Fruit fly (Drosophila melanogaster) whole organism, prepupa: ENCODE measurements around the gene Qsox4.

Experiments used
- Blimp-1 ChIP-seq: fragments of 200-800 bp; sonication (Bioruptor generic); optimal IDR thresholded peaks from 3 replicates; lab custom pipeline; 2017; ENCODE audit warnings: missing biosample characterization, missing genetic modification characterization, mild to moderate bottlenecking, moderate library complexity, missing genetic modification reagents
- CG10631 ChIP-seq: fragments of 200-800 bp; sonication (Bioruptor generic); optimal IDR thresholded peaks from 2 replicates; lab custom pipeline; 2016; ENCODE audit warnings: missing biosample characterization, missing genetic modification characterization
- CG10669 ChIP-seq: fragments of 200-800 bp; sonication (Bioruptor generic); optimal IDR thresholded peaks from 3 replicates; lab custom pipeline; 2018; ENCODE audit warnings: missing biosample characterization, mild to moderate bottlenecking, missing genetic modification characterization, moderate library complexity
- CG11294 ChIP-seq: fragments of 200-800 bp; sonication (Bioruptor generic); IDR thresholded peaks from 2 replicates; pipeline ENCODE4 v1.3.6; 2022; ENCODE audit warnings: missing biosample characterization, missing genetic modification characterization
- CG11762 ChIP-seq: fragments of 200-800 bp; sonication (Bioruptor generic); optimal IDR thresholded peaks from 3 replicates; lab custom pipeline; 2016; ENCODE audit warnings: missing biosample characterization, missing genetic modification characterization; ENCODE audit not compliant: insufficient read depth
- CG15336 ChIP-seq: fragments of 200-800 bp; sonication (Bioruptor generic); IDR thresholded peaks from 2 replicates; pipeline ENCODE4 v1.3.6; 2022; ENCODE audit warnings: missing biosample characterization, missing genetic modification characterization
- CG16779 ChIP-seq: fragments of 200-800 bp; sonication (Bioruptor generic); optimal IDR thresholded peaks from 3 replicates; lab custom pipeline; 2017; ENCODE audit warnings: missing biosample characterization, mild to moderate bottlenecking, missing genetic modification characterization
- CG3032 ChIP-seq: fragments of 200-800 bp; optimal IDR thresholded peaks from 2 replicates; lab custom pipeline; 2019; ENCODE audit warnings: missing biosample characterization, mild to moderate bottlenecking, missing genetic modification characterization, moderate library complexity
- CG32006 ChIP-seq: fragments of 200-800 bp; sonication (Bioruptor generic); optimal IDR thresholded peaks from 3 replicates; lab custom pipeline; 2017; ENCODE audit warnings: missing biosample characterization, mild to moderate bottlenecking, missing genetic modification characterization
- CG34406 ChIP-seq: fragments of 200-800 bp; sonication (Bioruptor generic); optimal IDR thresholded peaks from 3 replicates; lab custom pipeline; 2016; ENCODE audit warnings: missing biosample characterization, missing genetic modification characterization
- CG3919 ChIP-seq: fragments of 200-800 bp; sonication (Bioruptor generic); optimal IDR thresholded peaks from 3 replicates; lab custom pipeline; 2016; ENCODE audit warnings: missing biosample characterization, missing genetic modification characterization
- CG4318 ChIP-seq: fragments of 200-800 bp; sonication (Bioruptor generic); optimal IDR thresholded peaks from 3 replicates; lab custom pipeline; 2017; ENCODE audit warnings: missing biosample characterization, mild to moderate bottlenecking, missing genetic modification characterization
- CG6163 ChIP-seq: fragments of 200-800 bp; sonication (Bioruptor generic); IDR thresholded peaks from 3 replicates; pipeline ENCODE4 v1.3.6; 2022; ENCODE audit warnings: missing biosample characterization, missing genetic modification characterization
- CG6276 ChIP-seq: fragments of 200-800 bp; sonication (Bioruptor generic); optimal IDR thresholded peaks from 2 replicates; lab custom pipeline; 2017; ENCODE audit warnings: missing biosample characterization, mild to moderate bottlenecking, missing genetic modification characterization
- CG6808 ChIP-seq: fragments of 200-800 bp; sonication (Bioruptor generic); optimal IDR thresholded peaks from 3 replicates; lab custom pipeline; 2017; ENCODE audit warnings: missing biosample characterization, missing genetic modification characterization, mild to moderate bottlenecking, moderate library complexity, missing genetic modification reagents
- CG6854 ChIP-seq: fragments of 200-800 bp; sonication (Bioruptor generic); optimal IDR thresholded peaks from 2 replicates; lab custom pipeline; 2017; ENCODE audit warnings: missing biosample characterization, mild to moderate bottlenecking, missing genetic modification characterization
- CG8319 ChIP-seq: fragments of 200-800 bp; sonication (Bioruptor generic); optimal IDR thresholded peaks from 3 replicates; lab custom pipeline; 2016; ENCODE audit warnings: missing biosample characterization, missing genetic modification characterization
- CG8632 ChIP-seq: fragments of 200-800 bp; sonication (Bioruptor generic); optimal IDR thresholded peaks from 3 replicates; lab custom pipeline; 2016; ENCODE audit warnings: missing biosample characterization, missing genetic modification characterization
- CG9139 ChIP-seq: fragments of 200-800 bp; sonication (Bioruptor generic); optimal IDR thresholded peaks from 3 replicates; lab custom pipeline; 2017; ENCODE audit warnings: missing biosample characterization, mild to moderate bottlenecking, missing genetic modification characterization
- Eip75B ChIP-seq: fragments of 200-800 bp; sonication (Bioruptor generic); optimal IDR thresholded peaks from 3 replicates; lab custom pipeline; 2016; ENCODE audit warnings: missing biosample characterization, missing genetic modification characterization
- Eip78C ChIP-seq: fragments of 200-800 bp; sonication (Bioruptor generic); peaks from one replicate; lab custom pipeline; 2016; ENCODE audit warnings: missing biosample characterization, missing genetic modification characterization
- Eip93F ChIP-seq: fragments of 200-800 bp; sonication (Bioruptor generic); optimal IDR thresholded peaks from 2 replicates; lab custom pipeline; 2016; ENCODE audit warnings: missing biosample characterization, mild to moderate bottlenecking, missing genetic modification characterization
- Ets21C ChIP-seq: fragments of 200-800 bp; sonication (Bioruptor generic); optimal IDR thresholded peaks from 3 replicates; lab custom pipeline; 2016; ENCODE audit warnings: missing biosample characterization, missing genetic modification characterization
- Ets96B ChIP-seq: fragments of 200-800 bp; optimal IDR thresholded peaks from 2 replicates; lab custom pipeline; 2019; ENCODE audit warnings: missing biosample characterization, mild to moderate bottlenecking, missing genetic modification characterization, moderate library complexity
- Gug ChIP-seq: fragments of 200-800 bp; sonication (Bioruptor generic); IDR thresholded peaks from 2 replicates; pipeline ENCODE4 v1.3.6; 2022; ENCODE audit warnings: missing biosample characterization, missing genetic modification characterization
- Hr38 ChIP-seq: sonication (Bioruptor generic); optimal IDR thresholded peaks from 2 replicates; lab custom pipeline; 2016; ENCODE audit warnings: missing biosample characterization, missing genetic modification characterization
- Hr39 ChIP-seq: fragments of 200-800 bp; sonication (Bioruptor generic); optimal IDR thresholded peaks from 2 replicates; lab custom pipeline; 2016; ENCODE audit warnings: missing biosample characterization, missing genetic modification characterization
- Hr4 ChIP-seq: fragments of 200-800 bp; sonication (Bioruptor generic); optimal IDR thresholded peaks from 3 replicates; lab custom pipeline; 2016; ENCODE audit warnings: missing biosample characterization, missing genetic modification characterization
- Lpt ChIP-seq: fragments of 200-800 bp; sonication (Bioruptor generic); optimal IDR thresholded peaks from 3 replicates; lab custom pipeline; 2016; ENCODE audit warnings: missing biosample characterization, missing genetic modification characterization
- Met ChIP-seq: fragments of 200-800 bp; sonication (Bioruptor generic); optimal IDR thresholded peaks from 3 replicates; lab custom pipeline; 2016; ENCODE audit warnings: missing biosample characterization, missing genetic modification characterization
- OdsH ChIP-seq: fragments of 200-800 bp; sonication (Bioruptor generic); optimal IDR thresholded peaks from 3 replicates; lab custom pipeline; 2016; ENCODE audit warnings: missing biosample characterization, missing genetic modification characterization
- Smox ChIP-seq: fragments of 200-800 bp; sonication (Bioruptor generic); optimal IDR thresholded peaks from 3 replicates; lab custom pipeline; 2016; ENCODE audit warnings: missing biosample characterization, missing genetic modification characterization
- Sox102F ChIP-seq: fragments of 200-800 bp; sonication (Bioruptor generic); optimal IDR thresholded peaks from 2 replicates; lab custom pipeline; 2016; ENCODE audit warnings: missing biosample characterization, mild to moderate bottlenecking, missing genetic modification characterization
- Sox15 ChIP-seq: fragments of 200-800 bp; sonication (Bioruptor generic); optimal IDR thresholded peaks from 3 replicates; lab custom pipeline; 2016; ENCODE audit warnings: missing biosample characterization, missing genetic modification characterization
- achi ChIP-seq: fragments of 200-800 bp; sonication (Bioruptor generic); optimal IDR thresholded peaks from 3 replicates; lab custom pipeline; 2016; ENCODE audit warnings: missing biosample characterization, missing genetic modification characterization
- acj6 ChIP-seq: fragments of 200-800 bp; sonication (Bioruptor generic); optimal IDR thresholded peaks from 3 replicates; lab custom pipeline; 2016; ENCODE audit warnings: missing biosample characterization, missing genetic modification characterization
- cyc ChIP-seq: fragments of 200-800 bp; sonication (Bioruptor generic); optimal IDR thresholded peaks from 3 replicates; lab custom pipeline; 2016; ENCODE audit warnings: missing biosample characterization, missing genetic modification characterization
- dac ChIP-seq: fragments of 200-800 bp; sonication (Bioruptor generic); optimal IDR thresholded peaks from 2 replicates; lab custom pipeline; 2017; ENCODE audit warnings: missing biosample characterization, mild to moderate bottlenecking, missing genetic modification characterization
- dsx ChIP-seq: fragments of 200-800 bp; optimal IDR thresholded peaks from 3 replicates; lab custom pipeline; 2019; ENCODE audit warnings: missing biosample characterization, mild to moderate bottlenecking, missing genetic modification characterization, moderate library complexity; ENCODE audit not compliant: poor library complexity, severe bottlenecking
- esn ChIP-seq: fragments of 200-800 bp; sonication (Bioruptor generic); optimal IDR thresholded peaks from 2 replicates; lab custom pipeline; 2016; ENCODE audit warnings: missing biosample characterization, mild to moderate bottlenecking, missing genetic modification characterization, moderate library complexity
- fd85E ChIP-seq: fragments of 200-800 bp; sonication (Bioruptor generic); optimal IDR thresholded peaks from 3 replicates; lab custom pipeline; 2016; ENCODE audit warnings: missing biosample characterization, missing genetic modification characterization
- fkh ChIP-seq: fragments of 200-800 bp; sonication (Bioruptor generic); optimal IDR thresholded peaks from 3 replicates; lab custom pipeline; 2017; ENCODE audit warnings: missing biosample characterization, mild to moderate bottlenecking, missing genetic modification characterization, moderate library complexity
- lz ChIP-seq: fragments of 200-800 bp; sonication (Bioruptor generic); optimal IDR thresholded peaks from 3 replicates; lab custom pipeline; 2016; ENCODE audit warnings: missing biosample characterization, missing genetic modification characterization
- net ChIP-seq: fragments of 200-800 bp; sonication (Bioruptor generic); optimal IDR thresholded peaks from 3 replicates; lab custom pipeline; 2016; ENCODE audit warnings: missing biosample characterization, missing genetic modification characterization
- pdm3 ChIP-seq: fragments of 200-800 bp; sonication (Bioruptor generic); optimal IDR thresholded peaks from 3 replicates; lab custom pipeline; 2016; ENCODE audit warnings: missing biosample characterization, missing genetic modification characterization
- salr ChIP-seq, 2 experiments: fragments of 200-800 bp; sonication (Bioruptor generic); optimal IDR thresholded peaks; 3 replicates each; lab custom pipeline; 2016 to 2018; ENCODE audit warnings: missing biosample characterization in 2 of 2, missing genetic modification characterization in 2 of 2, mild to moderate bottlenecking in 1 of 2
- spab ChIP-seq: fragments of 200-800 bp; sonication (Bioruptor generic); optimal IDR thresholded peaks from 2 replicates; lab custom pipeline; 2017; ENCODE audit warnings: missing biosample characterization, mild to moderate bottlenecking, missing genetic modification characterization, missing genetic modification reagents
- svp ChIP-seq: fragments of 200-800 bp; sonication (Bioruptor generic); peaks from one replicate; lab custom pipeline; 2016; ENCODE audit warnings: missing biosample characterization, missing genetic modification characterization
- topi ChIP-seq: fragments of 200-800 bp; sonication (Bioruptor generic); optimal IDR thresholded peaks from 3 replicates; lab custom pipeline; 2016; ENCODE audit warnings: missing biosample characterization, missing genetic modification characterization
- vri ChIP-seq: fragments of 200-800 bp; sonication (Bioruptor generic); optimal IDR thresholded peaks from 3 replicates; lab custom pipeline; 2016; ENCODE audit warnings: missing biosample characterization, mild to moderate bottlenecking, missing genetic modification characterization

The Qsox4 gene

DNA sequence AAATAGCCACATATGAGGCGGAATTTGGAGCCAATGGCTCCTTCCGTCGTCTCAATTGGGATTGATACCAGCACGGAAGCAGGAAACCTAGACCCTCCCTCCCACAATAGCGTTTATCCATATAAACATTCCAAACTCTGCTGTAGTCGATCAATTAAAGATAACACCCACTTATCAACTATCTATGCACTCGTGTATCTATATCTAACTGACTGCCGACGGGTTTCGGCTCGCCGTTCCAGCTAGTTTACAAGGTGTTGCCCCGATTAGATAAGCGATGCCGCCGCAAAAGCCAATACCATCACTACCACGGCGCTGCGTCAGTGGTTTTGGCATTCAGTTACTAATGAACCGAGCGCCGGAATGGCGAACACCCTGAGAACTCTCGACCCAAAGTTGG lies 8.6 kb downstream of the Qsox4 start, which contains the start of gene CG10300:
Gene CG10300, plus strand, starts transcription at position 333 of the 400 bp plus-strand sequence.
- no peak for TF ChIP-seq CG8319
- TF ChIP-seq spab (GFP tag; lab: Kevin White, UChicago): no peak
- no peak for TF ChIP-seq dac
- peak; percentile 41 for TF ChIP-seq svp (GFP tag; lab: Kevin White, UChicago)
- TF ChIP-seq, all 60 proteins: peak for 1

DNA sequence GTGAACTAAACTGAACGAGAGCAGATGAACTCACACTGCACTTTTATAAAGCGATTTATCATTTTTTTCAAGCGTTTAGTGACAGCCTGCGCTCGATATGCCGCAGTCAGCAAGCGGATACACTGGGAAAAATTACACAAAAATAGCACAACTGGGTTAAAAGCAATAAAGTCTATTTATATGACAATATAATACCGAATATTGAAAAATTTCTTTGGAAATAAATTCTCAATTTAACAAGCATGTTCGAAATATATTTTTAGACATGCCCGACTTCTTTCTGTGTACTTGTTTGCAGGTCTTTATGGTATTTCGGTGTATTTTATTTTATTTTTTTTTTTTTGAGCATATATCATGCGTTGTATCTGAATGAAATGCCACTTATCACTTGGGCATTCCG lies 11.3 kb downstream of the Qsox4 start:
- TF ChIP-seq CG4318 (GFP tag; lab: Kevin White, UChicago) (no peak), vri (peak; percentile 89), CG3032 (tag; lab: Kevin White, UChicago) (peak; percentile 29), dac (no peak), lz (GFP tag; lab: Kevin White, UChicago) (peak; percentile 88), CG3919 (peak; percentile 69), CG10631 (peak; percentile 84), Eip75B (peak; percentile 85), cyc (GFP tag; lab: Kevin White, UChicago) (peak; percentile 74), Gug (GFP tag; lab: Robert Waterston, UW) (peak; percentile 56), spab (GFP tag; lab: Kevin White, UChicago) (peak; percentile 63), CG34406 (peak; percentile 82), Sox15 (GFP tag; lab: Kevin White, UChicago) (peak; percentile 63), Lpt (GFP tag; lab: Kevin White, UChicago) (peak; percentile 46), Ets21C (GFP tag; lab: Kevin White, UChicago) (peak; percentile 85), CG6163 (GFP tag; lab: Robert Waterston, UW) (peak; percentile 70), CG8632 (peak; percentile 77), svp (GFP tag; lab: Kevin White, UChicago) (peak; percentile 93), Sox102F (GFP tag; lab: Kevin White, UChicago) (peak; percentile 82), net (GFP tag; lab: Kevin White, UChicago) (peak; percentile 67), dsx (GFP tag; lab: Kevin White, UChicago) (peak; percentile 41), CG8319 (peak; percentile 21), Hr38 (GFP tag; lab: Kevin White, UChicago) (no peak), Eip78C (GFP tag; lab: Kevin White, UChicago) (no peak), CG10669 (GFP tag; lab: Kevin White, UChicago) (peak; percentile 66), salr (GFP tag; optimal IDR thresholded peaks at IDR 0.05; lab: Kevin White, UChicago) (peak; percentile 24 to 47), Blimp-1 (GFP tag; lab: Kevin White, UChicago) (peak; percentile 11), Eip93F (peak; percentile 69), Ets96B (tag; lab: Kevin White, UChicago) (peak; percentile 51), pdm3 (GFP tag; lab: Kevin White, UChicago) (peak; percentile 79), CG16779 (no peak), OdsH (GFP tag; lab: Kevin White, UChicago) (peak; percentile 77), Smox (GFP tag; lab: Kevin White, UChicago) (peak; percentile 85), CG11294 (GFP tag; lab: Robert Waterston, UW) (no peak), CG32006 (GFP tag; lab: Kevin White, UChicago) (peak; percentile 59), acj6 (GFP tag; lab: Kevin White, UChicago) (peak; percentile 85), Hr39 (GFP tag; lab: Kevin White, UChicago) (peak; percentile 91), CG9139 (GFP tag; lab: Kevin White, UChicago) (peak; percentile 52), achi (peak; percentile 79), Met (peak; percentile 90), CG11762 (GFP tag; lab: Kevin White, UChicago) (peak; percentile 57), CG15336 (GFP tag; lab: Robert Waterston, UW) (peak; percentile 61), fkh (GFP tag; lab: Kevin White, UChicago) (no peak), fd85E (no peak), esn (GFP tag; lab: Kevin White, UChicago) (peak; percentile 93), topi (GFP tag; lab: Kevin White, UChicago) (peak; percentile 88), CG6276 (no peak), CG6808 (peak; percentile 64), CG6854 (GFP tag; lab: Kevin White, UChicago) (peak; percentile 38), Hr4 (peak; percentile 65)
